Fruit fly (Drosophila melanogaster) Kc167 (cell line): ENCODE measurements around the gene CG2258.

ENCODE experiments used
- Myc ChIP-seq: fragments of >200 bp; optimal IDR thresholded peaks from 2 replicates; lab custom pipeline; 2017; ENCODE audit warnings: missing external identifiers
- Sin3A ChIP-seq: fragments of >200 bp; optimal IDR thresholded peaks from 2 replicates; lab custom pipeline; 2018; ENCODE audit warnings: missing external identifiers
- h ChIP-seq: fragments of >200 bp; optimal IDR thresholded peaks from 3 replicates; lab custom pipeline; 2018; ENCODE audit warnings: missing external identifiers
- psq ChIP-seq: fragments of >200 bp; optimal IDR thresholded peaks from 2 replicates; lab custom pipeline; 2017; ENCODE audit warnings: missing external identifiers

- TF ChIP-seq Myc (no peak), psq (lab: Kevin White, UChicago) (no peak), Sin3A (lab: Kevin White, UChicago) (no peak), h (no peak)
Measured at dm6 chrX:8046520-8046919, 55.4 kb downstream of the CG2258 start.
